Worm (Caenorhabditis elegans) whole organism, L2 larva: ENCODE data around the gene C30G12.6.

Experiments used
- C34F6.9 ChIP-seq: fragments of 150-350 bp; optimal IDR thresholded peaks from 2 replicates; lab custom pipeline; 2014; ENCODE audit warnings: missing biosample characterization, missing genetic modification characterization
- F13H6.1 ChIP-seq: sonication (generic microtip); optimal IDR thresholded peaks from 2 replicates; lab custom pipeline; 2016; ENCODE audit warnings: missing genetic modification characterization, missing compliant biosample characterization
- R02D3.7 ChIP-seq: fragments of 150-350 bp; optimal IDR thresholded peaks from 2 replicates; lab custom pipeline; 2014; ENCODE audit warnings: missing biosample characterization, missing genetic modification characterization
- Y55F3AM.14 ChIP-seq: fragments of 200-800 bp; sonication (Bioruptor generic); optimal IDR thresholded peaks from 2 replicates; lab custom pipeline; 2018; ENCODE audit warnings: mild to moderate bottlenecking, missing genetic modification characterization, missing compliant biosample characterization
- ZK546.5 ChIP-seq: sonication (generic microtip); optimal IDR thresholded peaks from 2 replicates; lab custom pipeline; 2017; ENCODE audit warnings: missing biosample characterization, missing genetic modification characterization
- alr-1 ChIP-seq: fragments of 150-350 bp; optimal IDR thresholded peaks from 2 replicates; lab custom pipeline; 2014; ENCODE audit warnings: missing biosample characterization, missing genetic modification characterization
- ama-1 ChIP-seq: fragments of 150-350 bp; optimal IDR thresholded peaks from 2 replicates; lab custom pipeline; 2018; ENCODE audit warnings: inconsistent platforms
- blmp-1 ChIP-seq: sonication (generic microtip); optimal IDR thresholded peaks from 2 replicates; lab custom pipeline; 2017; ENCODE audit warnings: missing genetic modification characterization, mild to moderate bottlenecking, missing compliant biosample characterization, antibody characterized with exemption, moderate library complexity; ENCODE audit not compliant: insufficient read depth
- ceh-16 ChIP-seq: fragments of 150-350 bp; optimal IDR thresholded peaks from 2 replicates; lab custom pipeline; 2014; ENCODE audit warnings: missing biosample characterization, missing genetic modification characterization
- ceh-82 ChIP-seq: fragments of 150-350 bp; optimal IDR thresholded peaks from 2 replicates; lab custom pipeline; 2014; ENCODE audit warnings: missing biosample characterization, missing genetic modification characterization
- crh-2 ChIP-seq: sonication (generic microtip); optimal IDR thresholded peaks from 2 replicates; lab custom pipeline; 2017; ENCODE audit warnings: missing biosample characterization, missing genetic modification characterization
- egl-27 ChIP-seq: sonication (generic microtip); optimal IDR thresholded peaks from 3 replicates; lab custom pipeline; 2017; ENCODE audit warnings: missing biosample characterization, missing genetic modification reagents, missing genetic modification characterization
- elt-1 ChIP-seq: fragments of 150-350 bp; optimal IDR thresholded peaks from 2 replicates; lab custom pipeline; 2014; ENCODE audit warnings: missing biosample characterization, missing genetic modification characterization
- elt-3 ChIP-seq: sonication (generic microtip); optimal IDR thresholded peaks from 2 replicates; lab custom pipeline; 2017; ENCODE audit warnings: missing biosample characterization, missing genetic modification characterization
- fos-1 ChIP-seq: fragments of 150-350 bp; optimal IDR thresholded peaks from 2 replicates; lab custom pipeline; 2014; ENCODE audit warnings: missing biosample characterization, missing genetic modification characterization
- gmeb-1 ChIP-seq: fragments of 150-350 bp; optimal IDR thresholded peaks from 2 replicates; lab custom pipeline; 2014; ENCODE audit warnings: missing biosample characterization, missing genetic modification characterization
- lin-11 ChIP-seq: fragments of 150-350 bp; sonication (generic microtip); optimal IDR thresholded peaks from 2 replicates; lab custom pipeline; 2014; ENCODE audit warnings: missing biosample characterization, missing genetic modification characterization, inconsistent platforms, mixed read lengths
- lin-39 ChIP-seq: fragments of 150-350 bp; optimal IDR thresholded peaks from 2 replicates; lab custom pipeline; 2014; ENCODE audit warnings: missing biosample characterization, missing genetic modification reagents, missing genetic modification characterization
- lsy-2 ChIP-seq, 2 experiments: fragments of 150-350 bp in 1 of 2; sonication (generic microtip) in 1 of 2; optimal IDR thresholded peaks; 2 replicates each; lab custom pipeline; 2014 to 2017; ENCODE audit warnings: missing biosample characterization in 2 of 2, missing genetic modification characterization in 2 of 2
- mbf-1 ChIP-seq: sonication (generic microtip); optimal IDR thresholded peaks from 2 replicates; lab custom pipeline; 2017; ENCODE audit warnings: missing biosample characterization, missing genetic modification characterization
- mdl-1 ChIP-seq, 2 experiments: fragments of 150-350 bp in 1 of 2; sonication (generic microtip) in 1 of 2; optimal IDR thresholded peaks; 2 replicates each; lab custom pipeline; 2017; ENCODE audit warnings: missing biosample characterization in 2 of 2, missing genetic modification characterization in 2 of 2
- nhr-10 ChIP-seq: sonication (generic microtip); optimal IDR thresholded peaks from 2 replicates; lab custom pipeline; 2017; ENCODE audit warnings: missing biosample characterization, missing genetic modification characterization
- nhr-11 ChIP-seq: fragments of 150-350 bp; optimal IDR thresholded peaks from 2 replicates; lab custom pipeline; 2014; ENCODE audit warnings: missing biosample characterization, missing genetic modification characterization
- nhr-129 ChIP-seq: fragments of 150-350 bp; optimal IDR thresholded peaks from 2 replicates; lab custom pipeline; 2014; ENCODE audit warnings: missing biosample characterization, missing genetic modification characterization
- nhr-21 ChIP-seq: fragments of 150-350 bp; optimal IDR thresholded peaks from 2 replicates; lab custom pipeline; 2014; ENCODE audit warnings: missing biosample characterization, missing genetic modification characterization
- nhr-23 ChIP-seq: fragments of 150-350 bp; optimal IDR thresholded peaks from 2 replicates; lab custom pipeline; 2014; ENCODE audit warnings: missing biosample characterization, missing genetic modification reagents, missing genetic modification characterization
- nhr-237 ChIP-seq: fragments of 150-350 bp; optimal IDR thresholded peaks from 2 replicates; lab custom pipeline; 2014; ENCODE audit warnings: missing biosample characterization, missing genetic modification characterization
- nhr-25 ChIP-seq: fragments of 150-350 bp; sonication (generic microtip); optimal IDR thresholded peaks from 3 replicates; lab custom pipeline; 2014; ENCODE audit warnings: missing biosample characterization, missing genetic modification characterization
- nhr-6 ChIP-seq: fragments of 150-350 bp; optimal IDR thresholded peaks from 2 replicates; lab custom pipeline; 2014; ENCODE audit warnings: missing biosample characterization, missing genetic modification characterization
- nhr-77 ChIP-seq: fragments of 150-350 bp; optimal IDR thresholded peaks from 2 replicates; lab custom pipeline; 2014; ENCODE audit warnings: missing biosample characterization, missing genetic modification characterization
- peb-1 ChIP-seq: fragments of 150-350 bp; optimal IDR thresholded peaks from 2 replicates; lab custom pipeline; 2014; ENCODE audit warnings: missing biosample characterization, missing genetic modification characterization
- sem-4 ChIP-seq: fragments of 150-350 bp; optimal IDR thresholded peaks from 2 replicates; lab custom pipeline; 2014; ENCODE audit warnings: missing biosample characterization, missing genetic modification reagents, missing genetic modification characterization
- skn-1 ChIP-seq: sonication (generic microtip); optimal IDR thresholded peaks from 2 replicates; lab custom pipeline; 2017; ENCODE audit warnings: missing biosample characterization, missing genetic modification characterization
- sma-3 ChIP-seq: sonication (generic microtip); optimal IDR thresholded peaks from 2 replicates; lab custom pipeline; 2016; ENCODE audit warnings: missing genetic modification reagents, missing genetic modification characterization, missing compliant biosample characterization
- sma-9 ChIP-seq, 2 experiments: fragments of 150-350 bp in 1 of 2; sonication (generic microtip) in 1 of 2; optimal IDR thresholded peaks; 2 replicates each; lab custom pipeline; 2014 to 2016; ENCODE audit warnings: missing genetic modification characterization in 2 of 2, mild to moderate bottlenecking in 1 of 2, missing biosample characterization in 1 of 2, missing compliant biosample characterization in 1 of 2, missing genetic modification reagents in 1 of 2, moderate library complexity in 1 of 2
- snpc-4 ChIP-seq: fragments of 150-350 bp; optimal IDR thresholded peaks from 2 replicates; lab custom pipeline; 2014; ENCODE audit warnings: missing biosample characterization, missing genetic modification characterization
- unc-55 ChIP-seq: fragments of 150-350 bp; sonication (generic microtip); optimal IDR thresholded peaks from 3 replicates; lab custom pipeline; 2014; ENCODE audit warnings: missing biosample characterization, missing genetic modification reagents, missing genetic modification characterization
- zag-1 ChIP-seq: fragments of 150-350 bp; optimal IDR thresholded peaks from 2 replicates; lab custom pipeline; 2014; ENCODE audit warnings: missing biosample characterization, missing genetic modification characterization
- ztf-1 ChIP-seq: fragments of 200-800 bp; sonication (Bioruptor generic); conservative IDR thresholded peaks from 2 replicates; pipeline ENCODE4 v1.3.6; 2022; ENCODE audit warnings: missing genetic modification characterization, missing compliant biosample characterization
- ztf-4 ChIP-seq: fragments of 150-350 bp; optimal IDR thresholded peaks from 2 replicates; lab custom pipeline; 2014; ENCODE audit warnings: missing biosample characterization, missing genetic modification characterization

C30G12.6 gene

ce11 chrII:7283063-7283462 is 12.8 kb downstream of the C30G12.6 start:
- TF ChIP-seq sma-9 (GFP tag; optimal IDR thresholded peaks at IDR 0.05; lab: Kevin White, UChicago): peak; percentile 4
- no peak for TF ChIP-seq sma-9 (tag; optimal IDR thresholded peaks at IDR 0.05; lab: Kevin White, UChicago)
- no peak for TF ChIP-seq mbf-1 (tag; lab: Kevin White, UChicago)
- no peak for TF ChIP-seq nhr-129
- no peak for TF ChIP-seq C34F6.9 (tag; lab: Kevin White, UChicago)
- TF ChIP-seq skn-1 (tag; lab: Kevin White, UChicago): no peak
- no peak for TF ChIP-seq nhr-21 (tag; lab: Kevin White, UChicago)
- TF ChIP-seq fos-1 (tag; lab: Kevin White, UChicago): no peak
- TF ChIP-seq alr-1 (tag; lab: Kevin White, UChicago): no peak
- no peak for TF ChIP-seq peb-1 (tag; lab: Kevin White, UChicago)

ce11 chrII:7280584-7280983 is 15.2 kb downstream of the C30G12.6 start:
- no peak for TF ChIP-seq ceh-82 (tag; lab: Kevin White, UChicago)
- no peak for TF ChIP-seq F13H6.1 (tag; lab: Kevin White, UChicago)
- no peak for TF ChIP-seq gmeb-1 (tag; lab: Kevin White, UChicago)
- TF ChIP-seq elt-3 (tag; lab: Kevin White, UChicago): no peak
- no peak for TF ChIP-seq sem-4 (tag; lab: Kevin White, UChicago)
- TF ChIP-seq sma-9 (GFP tag; optimal IDR thresholded peaks at IDR 0.05; lab: Kevin White, UChicago): peak; percentile 23
- no peak for TF ChIP-seq sma-9 (tag; optimal IDR thresholded peaks at IDR 0.05; lab: Kevin White, UChicago)
- no peak for TF ChIP-seq ama-1 (lab: Kevin White, UChicago)
- no peak for TF ChIP-seq ceh-16 (tag; lab: Kevin White, UChicago)
- no peak for TF ChIP-seq skn-1 (tag; lab: Kevin White, UChicago)
- TF ChIP-seq Y55F3AM.14: no peak
- TF ChIP-seq mdl-1 (tag; optimal IDR thresholded peaks at IDR 0.05; lab: Kevin White, UChicago): peak in 1 of 2 experiments; percentile 7
- no peak for TF ChIP-seq ztf-1 (GFP tag; lab: Robert Waterston, UW)
- no peak for TF ChIP-seq nhr-6
- peak; percentile 86 for TF ChIP-seq fos-1 (tag; lab: Kevin White, UChicago)
- no peak for TF ChIP-seq zag-1
- peak; percentile 15 for TF ChIP-seq nhr-129
- no peak for TF ChIP-seq ztf-4 (tag; lab: Kevin White, UChicago)
- no peak for TF ChIP-seq mbf-1 (tag; lab: Kevin White, UChicago)
- TF ChIP-seq blmp-1 (tag; lab: Kevin White, UChicago): peak; percentile 18

- TF ChIP-seq sem-4 (tag; lab: Kevin White, UChicago) (no peak), nhr-10 (no peak), blmp-1 (tag; lab: Kevin White, UChicago) (no peak), ama-1 (lab: Kevin White, UChicago) (no peak), alr-1 (tag; lab: Kevin White, UChicago) (no peak), nhr-6 (no peak), sma-9 (GFP tag; optimal IDR thresholded peaks at IDR 0.05; lab: Kevin White, UChicago) (peak; percentile 63), sma-9 (tag; optimal IDR thresholded peaks at IDR 0.05; lab: Kevin White, UChicago) (no peak), nhr-129 (peak; percentile 42), elt-3 (tag; lab: Kevin White, UChicago) (no peak), C34F6.9 (tag; lab: Kevin White, UChicago) (no peak), fos-1 (tag; lab: Kevin White, UChicago) (peak; percentile 22), ztf-1 (GFP tag; lab: Robert Waterston, UW) (no peak), ztf-4 (tag; lab: Kevin White, UChicago) (no peak), mdl-1 (tag; optimal IDR thresholded peaks at IDR 0.05; lab: Kevin White, UChicago) (no peak), nhr-21 (tag; lab: Kevin White, UChicago) (peak; percentile 77), skn-1 (tag; lab: Kevin White, UChicago) (no peak), nhr-25 (tag; lab: Kevin White, UChicago) (no peak), sma-3 (no peak)
Measured at ce11 chrII:7279808-7280207, 16.0 kb downstream of the C30G12.6 start.

- TF ChIP-seq nhr-23 (tag; lab: Kevin White, UChicago): no peak
- TF ChIP-seq unc-55 (GFP tag; lab: Kevin White, UChicago): no peak
- peak; percentile 19 for TF ChIP-seq sma-3
- TF ChIP-seq nhr-6: no peak
- no peak for TF ChIP-seq lin-11
- no peak for TF ChIP-seq ZK546.5 (tag; lab: Kevin White, UChicago)
- no peak for TF ChIP-seq alr-1 (tag; lab: Kevin White, UChicago)
- no peak for TF ChIP-seq nhr-129
- TF ChIP-seq elt-3 (tag; lab: Kevin White, UChicago): no peak
- no peak for TF ChIP-seq nhr-10
- TF ChIP-seq nhr-25 (tag; lab: Kevin White, UChicago): peak; percentile 70
- peak; percentile 15 for TF ChIP-seq fos-1 (tag; lab: Kevin White, UChicago)
- no peak for TF ChIP-seq ztf-1 (GFP tag; lab: Robert Waterston, UW)
- TF ChIP-seq sem-4 (tag; lab: Kevin White, UChicago): no peak
- TF ChIP-seq elt-1 (tag; lab: Kevin White, UChicago): no peak
- TF ChIP-seq R02D3.7 (tag; lab: Kevin White, UChicago): no peak
- no peak for TF ChIP-seq ztf-4 (tag; lab: Kevin White, UChicago)
- no peak for TF ChIP-seq nhr-77 (tag; lab: Kevin White, UChicago)
- no peak for TF ChIP-seq ceh-82 (tag; lab: Kevin White, UChicago)
- peak; percentile 84 for TF ChIP-seq sma-9 (GFP tag; optimal IDR thresholded peaks at IDR 0.05; lab: Kevin White, UChicago)
- TF ChIP-seq sma-9 (tag; optimal IDR thresholded peaks at IDR 0.05; lab: Kevin White, UChicago): no peak
- TF ChIP-seq lin-39 (tag; lab: Kevin White, UChicago): no peak
- peak; percentile 52 for TF ChIP-seq crh-2 (tag; lab: Kevin White, UChicago)
- TF ChIP-seq ceh-16 (tag; lab: Kevin White, UChicago): no peak
- TF ChIP-seq C34F6.9 (tag; lab: Kevin White, UChicago): no peak
- no peak for TF ChIP-seq egl-27 (tag; lab: Kevin White, UChicago)
- TF ChIP-seq nhr-11 (tag; lab: Kevin White, UChicago): no peak
- TF ChIP-seq F13H6.1 (tag; lab: Kevin White, UChicago): no peak
- TF ChIP-seq nhr-237 (tag; lab: Kevin White, UChicago): no peak
- TF ChIP-seq blmp-1 (tag; lab: Kevin White, UChicago): peak; percentile 69
- TF ChIP-seq snpc-4 (tag; lab: Kevin White, UChicago): no peak
- peak in 1 of 2 experiments; percentile 27 for TF ChIP-seq mdl-1 (tag; optimal IDR thresholded peaks at IDR 0.05; lab: Kevin White, UChicago)
- TF ChIP-seq lsy-2 (tag; optimal IDR thresholded peaks at IDR 0.05; lab: Kevin White, UChicago): peak in 1 of 2 experiments; percentile 2
- no peak for TF ChIP-seq gmeb-1 (tag; lab: Kevin White, UChicago)
Measured at ce11 chrII:7277925-7278324, 17.9 kb downstream of the C30G12.6 start.
